Worm (Caenorhabditis elegans): ENCODE measurements around the gene F19B10.3.

DNA sequence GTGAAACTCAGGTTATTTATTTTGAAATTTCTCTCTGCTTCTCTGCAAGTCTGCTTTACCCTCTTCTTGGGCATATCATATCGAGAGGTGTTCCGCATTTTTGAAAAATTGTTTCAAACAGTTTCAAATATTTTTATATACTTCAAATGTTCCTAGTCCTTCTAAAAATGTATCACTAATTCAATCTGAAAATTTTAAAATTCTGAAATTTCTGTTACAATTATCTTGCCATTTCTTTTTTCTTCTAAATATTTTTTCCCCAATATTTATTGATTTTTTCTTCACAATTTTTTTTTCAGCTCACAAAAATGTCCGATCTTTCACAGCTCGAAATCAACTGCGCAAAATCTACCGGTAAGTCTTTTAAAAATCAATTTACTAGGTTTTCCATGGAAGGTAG, 4.8 kb upstream of the F19B10.3 start, which contains the start of gene F19B10.4:
- TF ChIP-seq pha-4 (tag; optimal IDR thresholded peaks at IDR 0.05) (no peak), unc-62 (GFP tag; optimal IDR thresholded peaks at IDR 0.05) (no peak), lin-13 (tag; optimal IDR thresholded peaks at IDR 0.05) (no peak), mep-1 (tag; optimal IDR thresholded peaks at IDR 0.05) (no peak), sptf-1 (tag; optimal IDR thresholded peaks at IDR 0.05) (no peak)
